Worm (Caenorhabditis elegans): ENCODE measurements around the gene fbxb-83.

- TF ChIP-seq rnt-1 (tag; optimal IDR thresholded peaks at IDR 0.05): no peak
- no peak for TF ChIP-seq nhr-11 (tag; optimal IDR thresholded peaks at IDR 0.05)
- TF ChIP-seq unc-86 (tag; optimal IDR thresholded peaks at IDR 0.05): no peak
- TF ChIP-seq nfya-1 (tag; optimal IDR thresholded peaks at IDR 0.05): no peak
- TF ChIP-seq tbx-2 (tag; optimal IDR thresholded peaks at IDR 0.05): no peak
- no peak for TF ChIP-seq tbx-7 (tag; optimal IDR thresholded peaks at IDR 0.05)
- no peak for TF ChIP-seq pha-2 (tag; optimal IDR thresholded peaks at IDR 0.05)
- no peak for TF ChIP-seq ttx-3 (tag; optimal IDR thresholded peaks at IDR 0.05)
- TF ChIP-seq ama-1 (optimal IDR thresholded peaks at IDR 0.05): no peak
- no peak for TF ChIP-seq che-1 (tag; optimal IDR thresholded peaks at IDR 0.05)
- no peak for TF ChIP-seq fkh-6 (tag; optimal IDR thresholded peaks at IDR 0.05)
- no peak for TF ChIP-seq ceh-45 (GFP tag; IDR thresholded peaks at IDR 0.05)
- TF ChIP-seq fkh-10 (GFP tag; optimal IDR thresholded peaks at IDR 0.05): no peak
- TF ChIP-seq madf-2 (tag; optimal IDR thresholded peaks at IDR 0.05): no peak
These were observed 30.4 kb downstream of the fbxb-83 start, which contains the start of gene C29F9.6 for ce11 chrIII:114603-115002.
